Worm (Caenorhabditis elegans): ENCODE measurements around the gene cup-16.

The cup-16 gene

DNA sequence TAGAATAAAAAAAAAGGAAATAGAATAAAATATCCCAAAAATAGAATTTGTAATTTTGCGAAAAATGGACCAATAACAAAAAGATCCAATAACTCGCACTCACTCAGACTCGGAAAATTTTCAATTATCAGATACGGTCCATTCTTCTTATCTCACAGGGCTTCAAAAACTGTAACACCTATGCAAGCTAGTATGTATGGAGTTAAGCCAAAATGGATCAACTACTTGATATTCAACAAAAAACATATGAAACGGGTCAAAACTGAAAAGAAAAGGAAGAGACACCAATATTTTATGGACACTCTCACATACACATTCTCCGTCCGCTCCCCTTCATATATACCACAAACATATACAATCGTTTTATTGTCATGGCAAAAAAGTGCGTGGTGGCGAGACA lies 21.3 kb upstream of the cup-16 start, which contains the start of gene C34C6.9:
Gene C34C6.9, plus strand, starts transcription at position 301 of the 400 bp plus-strand sequence.
- TF ChIP-seq unc-130 (GFP tag; optimal IDR thresholded peaks at IDR 0.05) = no peak
- TF ChIP-seq nhr-179 (tag; optimal IDR thresholded peaks at IDR 0.05) = no peak
- no peak for TF ChIP-seq ekl-4 (GFP tag; IDR thresholded peaks at IDR 0.05)

DNA sequence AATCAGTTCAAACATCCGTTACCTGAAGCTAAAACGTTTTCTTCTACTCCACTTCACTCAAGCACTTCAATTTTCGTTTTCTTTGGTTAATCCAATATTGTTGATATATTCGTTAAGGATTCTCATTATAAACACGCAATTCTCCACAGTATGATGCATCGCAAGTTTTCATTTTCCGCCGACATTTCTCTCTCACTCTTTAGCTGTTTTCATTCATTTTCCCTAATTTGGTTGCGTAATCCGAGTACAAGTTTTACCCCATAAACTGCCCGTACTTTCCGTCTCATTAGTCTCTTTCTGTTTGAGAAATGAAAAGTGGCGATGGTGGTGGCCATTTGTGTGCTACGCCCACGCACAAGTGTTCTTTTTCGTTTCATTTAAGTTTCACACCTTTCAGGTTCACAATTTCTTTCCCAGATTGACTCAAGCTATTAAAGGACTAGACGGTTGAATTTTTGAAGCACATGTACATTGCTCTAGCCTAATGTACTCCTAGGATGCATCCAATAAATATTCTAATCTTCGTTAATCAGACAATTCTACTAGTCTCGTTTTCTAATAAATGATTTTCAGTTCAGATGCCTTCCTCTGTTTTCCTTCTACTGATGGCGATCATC lies 15.5 kb upstream of the cup-16 start, which contains the start of gene C34C6.3:
Gene C34C6.3, plus strand, starts transcription at position 567 of the 617 bp plus-strand sequence.
- TF ChIP-seq cebp-2 (GFP tag; IDR thresholded peaks at IDR 0.05) (no peak), egl-18 (GFP tag; IDR thresholded peaks at IDR 0.05) (no peak), sptf-2 (GFP tag; optimal IDR thresholded peaks at IDR 0.05) (no peak), madf-6 (GFP tag; IDR thresholded peaks at IDR 0.05) (no peak), lin-26 (GFP tag; IDR thresholded peaks at IDR 0.05) (no peak), egrh-3 (GFP tag; IDR thresholded peaks at IDR 0.05) (no peak), B0019.2 (GFP tag; conservative IDR thresholded peaks at IDR 0.05) (no peak), K11D2.4 (GFP tag; IDR thresholded peaks at IDR 0.05) (no peak), lin-54 (GFP tag; optimal IDR thresholded peaks at IDR 0.05) (no peak), hlh-26 (GFP tag; conservative IDR thresholded peaks at IDR 0.05) (no peak), efl-1 (GFP tag; optimal IDR thresholded peaks at IDR 0.05) (no peak), him-1 (tag; optimal IDR thresholded peaks at IDR 0.05) (no peak), tlf-1 (GFP tag; optimal IDR thresholded peaks at IDR 0.05) (no peak), ets-4 (GFP tag; optimal IDR thresholded peaks at IDR 0.05) (no peak), nhr-179 (tag; optimal IDR thresholded peaks at IDR 0.05) (no peak), C17E4.6 (GFP tag; IDR thresholded peaks at IDR 0.05) (no peak), ztf-26 (tag; optimal IDR thresholded peaks at IDR 0.05) (no peak), hmg-20 (GFP tag; IDR thresholded peaks at IDR 0.05) (no peak), ccch-3 (GFP tag; optimal IDR thresholded peaks at IDR 0.05) (no peak), Y53G8AR.9 (GFP tag; conservative IDR thresholded peaks at IDR 0.05) (no peak)

DNA sequence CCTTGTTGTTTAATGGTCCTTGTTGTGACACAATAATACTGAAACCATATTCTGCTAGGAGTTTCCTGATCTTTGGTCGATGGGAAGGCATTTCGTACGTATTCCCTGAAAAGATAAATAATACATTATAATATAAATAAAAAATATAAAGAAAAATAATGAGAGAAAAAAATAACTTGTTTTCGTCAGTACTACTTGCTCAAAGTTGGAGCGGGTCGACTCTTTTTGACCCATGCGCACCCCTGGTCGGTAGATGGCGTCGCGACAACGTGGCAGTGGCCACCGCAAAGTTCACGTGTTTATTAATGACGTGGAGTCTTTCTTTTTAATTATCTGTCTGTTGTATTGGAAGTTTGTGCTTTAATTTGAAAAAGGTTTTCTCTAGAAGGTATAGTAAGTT lies 11.2 kb upstream of the cup-16 start, which contains the start of gene C34C6.10:
Gene C34C6.10, minus strand, starts transcription at position 101 of the 400 bp plus-strand sequence.
- TF ChIP-seq B0019.2 (GFP tag; conservative IDR thresholded peaks at IDR 0.05) = no peak
- TF ChIP-seq F37B4.10 (GFP tag; IDR thresholded peaks at IDR 0.05) = no peak
- no peak for TF ChIP-seq ZK185.1 (tag; optimal IDR thresholded peaks at IDR 0.05; ENCODE audit: poor library complexity, severe bottlenecking)
- TF ChIP-seq let-607 (tag; optimal IDR thresholded peaks at IDR 0.05) = no peak
- no peak for TF ChIP-seq pha-4 (tag; optimal IDR thresholded peaks at IDR 0.05)
- no peak for TF ChIP-seq F49E8.2 (tag; optimal IDR thresholded peaks at IDR 0.05; ENCODE audit: insufficient read depth)
- TF ChIP-seq B0035.1 (tag; optimal IDR thresholded peaks at IDR 0.05) = no peak
- no peak for TF ChIP-seq lag-1 (GFP tag; IDR thresholded peaks at IDR 0.05)
- no peak for TF ChIP-seq sea-2 (GFP tag; IDR thresholded peaks at IDR 0.05)
- no peak for TF ChIP-seq F22D6.2 (tag; optimal IDR thresholded peaks at IDR 0.05)
- TF ChIP-seq lsl-1 (GFP tag; optimal IDR thresholded peaks at IDR 0.05) = no peak
- no peak for TF ChIP-seq snpc-1.1 (tag; optimal IDR thresholded peaks at IDR 0.05; ENCODE audit: insufficient read depth)
- no peak for TF ChIP-seq ceh-27 (GFP tag; optimal IDR thresholded peaks at IDR 0.05)
- no peak for TF ChIP-seq rcor-1 (GFP tag; IDR thresholded peaks at IDR 0.05)
- no peak for TF ChIP-seq ztf-25 (GFP tag; IDR thresholded peaks at IDR 0.05)
- TF ChIP-seq chd-7 (tag; optimal IDR thresholded peaks at IDR 0.05) = no peak

Measured in whole organism, young adult.